Worm (Caenorhabditis elegans): ENCODE data around the gene T25F10.4.

ce11 chrV:6799564-6799963 is 37.3 kb upstream of the T25F10.4 start, which contains the start of gene dmsr-9:
- TF ChIP-seq mdl-1 (tag; optimal IDR thresholded peaks at IDR 0.05) (no peak), nhr-237 (tag; optimal IDR thresholded peaks at IDR 0.05) (no peak), nhr-11 (tag; optimal IDR thresholded peaks at IDR 0.05) (no peak), F13H6.1 (tag; optimal IDR thresholded peaks at IDR 0.05) (no peak), mbf-1 (tag; optimal IDR thresholded peaks at IDR 0.05) (no peak), lin-13 (GFP tag; optimal IDR thresholded peaks at IDR 0.05) (no peak), unc-55 (GFP tag; optimal IDR thresholded peaks at IDR 0.05) (no peak), Y55F3AM.14 (GFP tag; optimal IDR thresholded peaks at IDR 0.05) (no peak), sma-9 (GFP tag; optimal IDR thresholded peaks at IDR 0.05) (no peak), sma-9 (tag; optimal IDR thresholded peaks at IDR 0.05) (no peak)

All from whole organism, L2 larva.